Fruit fly (Drosophila melanogaster): ENCODE measurements around the gene Tengl2.

Gene Tengl2

dm6 chr2L:2202018-2202852, 36.9 kb downstream of the Tengl2 start (continued):
- no peak for TF ChIP-seq prd (optimal IDR thresholded peaks at IDR 0.05)
- peak; percentile 99 for TF ChIP-seq prd (GFP tag; IDR thresholded peaks at IDR 0.05)
- TF ChIP-seq inv (GFP tag; IDR thresholded peaks at IDR 0.05; ENCODE audit: partially characterized antibody): peak; percentile 51; the same call in 1 of the 2 replicates
- peak; percentile 30 for TF ChIP-seq hbn (GFP tag; IDR thresholded peaks at IDR 0.05; ENCODE audit: partially characterized antibody)
- peak; percentile 98 for TF ChIP-seq btn (GFP tag; optimal IDR thresholded peaks at IDR 0.05)
- TF ChIP-seq CG11504 (tag; optimal IDR thresholded peaks at IDR 0.05): peak; percentile 98
- TF ChIP-seq Dip3 (GFP tag; optimal IDR thresholded peaks at IDR 0.05): peak; percentile 38
- TF ChIP-seq ken (GFP tag; IDR thresholded peaks at IDR 0.05): peak; percentile 99
- TF ChIP-seq Ets65A (GFP tag): peak; percentile 99
- TF ChIP-seq Taf1 (GFP tag; IDR thresholded peaks at IDR 0.05): peak; percentile 80
- peak; percentile 99 for TF ChIP-seq E2f1 (GFP tag; IDR thresholded peaks at IDR 0.05)
- no peak for TF ChIP-seq pan (optimal IDR thresholded peaks at IDR 0.05)
- TF ChIP-seq pan (GFP tag; optimal IDR thresholded peaks at IDR 0.05 in 1 of 2, IDR thresholded peaks at IDR 0.05 in 1 of 2): peak in 1 of 2 experiments; percentile 99
- TF ChIP-seq Deaf1 (tag; optimal IDR thresholded peaks at IDR 0.05): peak; percentile 80
- peak; percentile 95 for TF ChIP-seq CG15011 (GFP tag; optimal IDR thresholded peaks at IDR 0.05)
- peak; percentile 95 for TF ChIP-seq bowl (GFP tag; IDR thresholded peaks at IDR 0.05)
- peak; percentile 98 for TF ChIP-seq CG12942 (GFP tag; optimal IDR thresholded peaks at IDR 0.05)
- peak; percentile 98 for TF ChIP-seq CG1024 (GFP tag; IDR thresholded peaks at IDR 0.05)
- peak; percentile 98 for TF ChIP-seq seq (GFP tag; IDR thresholded peaks at IDR 0.05)
- TF ChIP-seq CG10321 (GFP tag; IDR thresholded peaks at IDR 0.05): peak; percentile 83
- peak; percentile 87 for TF ChIP-seq z (GFP tag; IDR thresholded peaks at IDR 0.05)
- TF ChIP-seq CG7839 (tag; optimal IDR thresholded peaks at IDR 0.05): peak; percentile 99
- peak; percentile 98 to 100 for TF ChIP-seq eve (GFP tag; optimal IDR thresholded peaks at IDR 0.05)
- peak; percentile 100 for TF ChIP-seq CG1529 (GFP tag; optimal IDR thresholded peaks at IDR 0.05)
- peak; percentile 99 for TF ChIP-seq jing (GFP tag; optimal IDR thresholded peaks at IDR 0.05)
- peak; percentile 79 for TF ChIP-seq gsb (GFP tag; IDR thresholded peaks at IDR 0.05)
- peak; percentile 96 for TF ChIP-seq HmgZ (tag; optimal IDR thresholded peaks at IDR 0.05)
- peak; percentile 96 for TF ChIP-seq CG1647 (GFP tag; optimal IDR thresholded peaks at IDR 0.05)
- peak; percentile 100 for TF ChIP-seq CG10979 (tag; optimal IDR thresholded peaks at IDR 0.05)
- peak; percentile 51 for TF ChIP-seq abd-A (tag; optimal IDR thresholded peaks at IDR 0.05)
- TF ChIP-seq CG17568 (GFP tag; optimal IDR thresholded peaks at IDR 0.05): peak; percentile 97
- peak; percentile 100 for TF ChIP-seq fd96Cb (tag; optimal IDR thresholded peaks at IDR 0.05)
- peak; percentile 99 for TF ChIP-seq org-1 (GFP tag; optimal IDR thresholded peaks at IDR 0.05)
- peak; percentile 89 for TF ChIP-seq klu (GFP tag; IDR thresholded peaks at IDR 0.05)
- TF ChIP-seq CG9817 (tag; optimal IDR thresholded peaks at IDR 0.05): peak; percentile 87
- peak; percentile 98 for TF ChIP-seq jumu (GFP tag; optimal IDR thresholded peaks at IDR 0.05)
- peak in 1 of 3 experiments; percentile 100 for TF ChIP-seq lola (GFP tag; optimal IDR thresholded peaks at IDR 0.05)
- TF ChIP-seq Ssrp (tag; optimal IDR thresholded peaks at IDR 0.05): peak; percentile 99
- TF ChIP-seq GATAe (GFP tag; conservative IDR thresholded peaks at IDR 0.05): 0 out of 2 replicates have a peak, but pooled peaks have one; percentile 22
- TF ChIP-seq Scr (GFP tag; IDR thresholded peaks at IDR 0.05; ENCODE audit: partially characterized antibody): peak; percentile 55; the same call in 1 of the 2 replicates
- peak; percentile 98 for TF ChIP-seq crol (GFP tag; IDR thresholded peaks at IDR 0.05)
- no peak for TF ChIP-seq pzg (GFP tag; optimal IDR thresholded peaks at IDR 0.05)
- TF ChIP-seq psq (GFP tag; optimal IDR thresholded peaks at IDR 0.05): peak; percentile 95
- peak; percentile 74 for TF ChIP-seq Nf-YC (tag; optimal IDR thresholded peaks at IDR 0.05)
- TF ChIP-seq CG18011 (GFP tag; optimal IDR thresholded peaks at IDR 0.05): peak; percentile 78
- TF ChIP-seq kni (GFP tag; optimal IDR thresholded peaks at IDR 0.05): peak; percentile 96
- peak; percentile 99 for TF ChIP-seq CG4282 (GFP tag; optimal IDR thresholded peaks at IDR 0.05)
- peak; percentile 77 for TF ChIP-seq pros (GFP tag; optimal IDR thresholded peaks at IDR 0.05)
- TF ChIP-seq CG12391 (tag; optimal IDR thresholded peaks at IDR 0.05): peak; percentile 100
